Worm (Caenorhabditis elegans) whole organism, L4 larva: ENCODE measurements around the gene H04D03.7.
A peak's percentile ranks its signal among the peaks of the same experiment; 100 is the strongest.

Experiments used
- D1046.2 ChIP-seq: fragments of 200-800 bp; sonication (Bioruptor generic); IDR thresholded peaks from 2 replicates; pipeline ENCODE4 v1.3.6; 2022; ENCODE audit warnings: missing genetic modification characterization, missing compliant biosample characterization
- F37D6.2 ChIP-seq: sonication (generic microtip); optimal IDR thresholded peaks from 2 replicates; lab custom pipeline; 2016; ENCODE audit warnings: mild to moderate bottlenecking, missing genetic modification characterization, missing compliant biosample characterization
- R02D3.7 ChIP-seq: fragments of 150-350 bp; sonication (generic microtip); optimal IDR thresholded peaks from 3 replicates; lab custom pipeline; 2014; ENCODE audit warnings: missing biosample characterization, missing genetic modification characterization
- T26A8.4 ChIP-seq: fragments of 200-800 bp; sonication (Bioruptor generic); IDR thresholded peaks from 2 replicates; pipeline ENCODE4 v1.3.6; 2022; ENCODE audit warnings: missing genetic modification characterization, missing compliant biosample characterization
- Y105C5A.15 ChIP-seq: fragments of 200-800 bp; sonication (Bioruptor generic); IDR thresholded peaks from 2 replicates; pipeline ENCODE4 v1.3.6; 2022; ENCODE audit warnings: missing genetic modification characterization, missing compliant biosample characterization
- Y48G9A.11 ChIP-seq: fragments of 200-800 bp; sonication (Bioruptor generic); IDR thresholded peaks from 2 replicates; pipeline ENCODE4 v1.3.6; 2022; ENCODE audit warnings: missing genetic modification reagents, missing genetic modification characterization, missing compliant biosample characterization
- Y5F2A.4 ChIP-seq: fragments of 200-800 bp; sonication (Bioruptor generic); optimal IDR thresholded peaks from 2 replicates; lab custom pipeline; 2018; ENCODE audit warnings: mild to moderate bottlenecking, missing genetic modification characterization, missing compliant biosample characterization
- aha-1 ChIP-seq: fragments of 150-350 bp; peaks from one replicate; lab custom pipeline; 2014; ENCODE audit warnings: missing biosample characterization, missing genetic modification characterization
- aly-2 ChIP-seq: sonication (generic microtip); optimal IDR thresholded peaks from 2 replicates; lab custom pipeline; 2018; ENCODE audit warnings: missing biosample characterization, missing genetic modification characterization
- ama-1 ChIP-seq: fragments of 150-350 bp; optimal IDR thresholded peaks from 2 replicates; lab custom pipeline; 2014; ENCODE audit warnings: inconsistent platforms, mixed read lengths
- attf-4 ChIP-seq: sonication (generic microtip); optimal IDR thresholded peaks from 3 replicates; lab custom pipeline; 2017; ENCODE audit warnings: missing biosample characterization, missing genetic modification characterization
- ceh-82 ChIP-seq: sonication (generic microtip); optimal IDR thresholded peaks from 2 replicates; lab custom pipeline; 2017; ENCODE audit warnings: missing biosample characterization, missing genetic modification characterization
- cey-2 ChIP-seq: sonication (generic microtip); optimal IDR thresholded peaks from 3 replicates; lab custom pipeline; 2017; ENCODE audit warnings: missing genetic modification characterization, mild to moderate bottlenecking, missing compliant biosample characterization, antibody characterized with exemption, borderline replicate concordance; ENCODE audit not compliant: insufficient read depth
- ctbp-1 ChIP-seq: fragments of 200-800 bp; sonication (Bioruptor generic); IDR thresholded peaks from 2 replicates; pipeline ENCODE4 v1.3.6; 2022; ENCODE audit warnings: missing genetic modification reagents, missing genetic modification characterization, missing compliant biosample characterization
- daf-8 ChIP-seq: fragments of 200-800 bp; sonication (Bioruptor generic); IDR thresholded peaks from 2 replicates; pipeline ENCODE4 v1.3.6; 2022; ENCODE audit warnings: missing genetic modification characterization, missing compliant biosample characterization
- dmd-8 ChIP-seq: fragments of 200-800 bp; sonication (Bioruptor generic); IDR thresholded peaks from 2 replicates; pipeline ENCODE4 v1.3.6; 2022; ENCODE audit warnings: missing genetic modification characterization, missing compliant biosample characterization
- dmd-9 ChIP-seq: fragments of 200-800 bp; sonication (Bioruptor generic); IDR thresholded peaks from 2 replicates; pipeline ENCODE4 v1.3.6; 2022; ENCODE audit warnings: missing genetic modification reagents, missing genetic modification characterization, missing compliant biosample characterization
- duxl-1 ChIP-seq: sonication (generic microtip); optimal IDR thresholded peaks from 2 replicates; lab custom pipeline; 2016; ENCODE audit warnings: mild to moderate bottlenecking, missing genetic modification characterization, moderate library complexity, missing compliant biosample characterization; ENCODE audit not compliant: poor library complexity
- hlh-11 ChIP-seq: fragments of 200-800 bp; sonication (Bioruptor generic); optimal IDR thresholded peaks from 2 replicates; lab custom pipeline; 2018; ENCODE audit warnings: mild to moderate bottlenecking, missing genetic modification characterization, missing compliant biosample characterization
- hmg-1.1 ChIP-seq: fragments of 200-800 bp; sonication (Bioruptor generic); IDR thresholded peaks from 2 replicates; pipeline ENCODE4 v1.3.6; 2022; ENCODE audit warnings: missing genetic modification reagents, missing genetic modification characterization, missing compliant biosample characterization
- jun-1 ChIP-seq: fragments of 150-350 bp; optimal IDR thresholded peaks from 2 replicates; lab custom pipeline; 2014; ENCODE audit warnings: missing biosample characterization, missing genetic modification reagents, missing genetic modification characterization
- lir-3 ChIP-seq: sonication (generic microtip); optimal IDR thresholded peaks from 2 replicates; lab custom pipeline; 2016; ENCODE audit warnings: mild to moderate bottlenecking, missing genetic modification characterization, missing compliant biosample characterization
- madf-5 ChIP-seq, 2 experiments: fragments of 200-800 bp; sonication (Bioruptor generic); IDR thresholded peaks; 2 replicates each; pipeline ENCODE4 v1.3.6; 2022; ENCODE audit warnings: missing compliant biosample characterization in 2 of 2, missing genetic modification characterization in 2 of 2
- mes-2 ChIP-seq: sonication (generic microtip); optimal IDR thresholded peaks from 2 replicates; lab custom pipeline; 2016; ENCODE audit warnings: missing genotype, mild to moderate bottlenecking, missing genetic modification characterization, missing compliant biosample characterization; ENCODE audit not compliant: poor library complexity, severe bottlenecking
- mxl-2 ChIP-seq: fragments of 200-800 bp; sonication (Bioruptor generic); conservative IDR thresholded peaks from 2 replicates; pipeline ENCODE4 v1.3.6; 2022; ENCODE audit warnings: missing genetic modification reagents, missing genetic modification characterization, missing compliant biosample characterization
- mxl-3 ChIP-seq: fragments of 200-800 bp; sonication (Bioruptor generic); optimal IDR thresholded peaks from 2 replicates; lab custom pipeline; 2018; ENCODE audit warnings: mild to moderate bottlenecking, missing genetic modification characterization, missing compliant biosample characterization
- nhr-10 ChIP-seq: fragments of 150-350 bp; optimal IDR thresholded peaks from 2 replicates; lab custom pipeline; 2014; ENCODE audit warnings: missing biosample characterization, missing genetic modification characterization
- nhr-111 ChIP-seq: fragments of 200-800 bp; sonication (Bioruptor generic); optimal IDR thresholded peaks from 2 replicates; lab custom pipeline; 2018; ENCODE audit warnings: mild to moderate bottlenecking, missing genetic modification characterization, missing compliant biosample characterization
- nhr-237 ChIP-seq: sonication (generic microtip); optimal IDR thresholded peaks from 2 replicates; lab custom pipeline; 2017; ENCODE audit warnings: missing biosample characterization, missing genetic modification characterization
- nhr-41 ChIP-seq: fragments of 200-800 bp; sonication (Bioruptor generic); IDR thresholded peaks from 2 replicates; pipeline ENCODE4 v1.3.6; 2022; ENCODE audit warnings: missing genetic modification reagents, missing genetic modification characterization, missing compliant biosample characterization
- nhr-42 ChIP-seq: fragments of 200-800 bp; sonication (Bioruptor generic); IDR thresholded peaks from 2 replicates; pipeline ENCODE4 v1.3.6; 2022; ENCODE audit warnings: missing genetic modification characterization, missing compliant biosample characterization
- nhr-6 ChIP-seq: fragments of 150-350 bp; optimal IDR thresholded peaks from 2 replicates; lab custom pipeline; 2014; ENCODE audit warnings: missing biosample characterization, missing genetic modification characterization
- nhr-76 ChIP-seq: fragments of 150-350 bp; optimal IDR thresholded peaks from 2 replicates; lab custom pipeline; 2014; ENCODE audit warnings: missing biosample characterization, missing genetic modification characterization
- nhr-77 ChIP-seq: fragments of 150-350 bp; optimal IDR thresholded peaks from 2 replicates; lab custom pipeline; 2014; ENCODE audit warnings: missing biosample characterization, missing genetic modification characterization
- pha-4 ChIP-seq, 2 experiments: fragments of 150-350 bp in 1 of 2; fragments of 200-800 bp in 1 of 2; sonication (Bioruptor generic) in 1 of 2; IDR thresholded peaks in 1 of 2; optimal IDR thresholded peaks in 1 of 2; 2 replicates each; pipeline versions ENCODE4 v1.3.6 to Lab custom; 2014 to 2022; ENCODE audit warnings: missing genetic modification characterization in 2 of 2, missing genetic modification reagents in 2 of 2, missing biosample characterization in 1 of 2, missing compliant biosample characterization in 1 of 2
- php-3 ChIP-seq: fragments of 200-800 bp; sonication (Bioruptor generic); IDR thresholded peaks from 2 replicates; pipeline ENCODE4 v1.3.6; 2022; ENCODE audit warnings: missing genetic modification reagents, missing genetic modification characterization, missing compliant biosample characterization
- rbr-2 ChIP-seq: sonication (generic microtip); optimal IDR thresholded peaks from 2 replicates; lab custom pipeline; 2016; ENCODE audit warnings: missing genotype, missing genetic modification characterization, missing compliant biosample characterization
- sdz-12 ChIP-seq: fragments of 200-800 bp; sonication (Bioruptor generic); optimal IDR thresholded peaks from 2 replicates; lab custom pipeline; 2018; ENCODE audit warnings: mild to moderate bottlenecking, missing genetic modification characterization, missing compliant biosample characterization
- set-16 ChIP-seq: fragments of 200-800 bp; sonication (Bioruptor generic); IDR thresholded peaks from 2 replicates; pipeline ENCODE4 v1.3.6; 2022; ENCODE audit warnings: missing genetic modification reagents, missing genetic modification characterization, missing compliant biosample characterization
- skn-1 ChIP-seq: fragments of 150-350 bp; optimal IDR thresholded peaks from 2 replicates; lab custom pipeline; 2014; ENCODE audit warnings: missing biosample characterization, missing genetic modification characterization
- snpc-1.2 ChIP-seq: fragments of 200-800 bp; sonication (Bioruptor generic); IDR thresholded peaks from 2 replicates; pipeline ENCODE4 v1.3.6; 2022; ENCODE audit warnings: missing genetic modification reagents, missing genetic modification characterization, missing compliant biosample characterization
- spr-3 ChIP-seq: fragments of 200-800 bp; sonication (Bioruptor generic); optimal IDR thresholded peaks from 2 replicates; lab custom pipeline; 2018; ENCODE audit warnings: mild to moderate bottlenecking, missing genetic modification characterization, missing compliant biosample characterization
- unc-130 ChIP-seq: sonication (generic microtip); optimal IDR thresholded peaks from 2 replicates; lab custom pipeline; 2016; ENCODE audit warnings: missing genetic modification reagents, missing genetic modification characterization, missing compliant biosample characterization
- unc-39 ChIP-seq: sonication (generic microtip); optimal IDR thresholded peaks from 2 replicates; lab custom pipeline; 2017; ENCODE audit warnings: missing biosample characterization, missing genetic modification characterization
- unc-62 ChIP-seq, 3 experiments: fragments of 150-350 bp in 1 of 3; sonication (generic microtip); optimal IDR thresholded peaks in 2 of 3; peaks in 1 of 3; 1 replicate in 1 of 3; 2 replicates in 2 of 3; lab custom pipeline; 2014 to 2017; ENCODE audit warnings: missing biosample characterization in 3 of 3, missing genetic modification characterization in 3 of 3, missing genetic modification reagents in 3 of 3, missing genotype in 1 of 3
- vab-7 ChIP-seq: fragments of 200-800 bp; sonication (Bioruptor generic); IDR thresholded peaks from 2 replicates; pipeline ENCODE4 v1.3.6; 2022; ENCODE audit warnings: missing genetic modification reagents, missing genetic modification characterization, missing compliant biosample characterization
- zag-1 ChIP-seq: fragments of 150-350 bp; optimal IDR thresholded peaks from 2 replicates; lab custom pipeline; 2014; ENCODE audit warnings: missing biosample characterization, missing genetic modification characterization
- zfp-2 ChIP-seq: sonication (generic microtip); optimal IDR thresholded peaks from 2 replicates; lab custom pipeline; 2016; ENCODE audit warnings: mild to moderate bottlenecking, missing genetic modification characterization, missing compliant biosample characterization

Gene H04D03.7

ce11 chrIII:10461164-10461546 is 14.5 kb upstream of the H04D03.7 start, which contains the start of gene atx-2 (continued):
- no peak for TF ChIP-seq ceh-82 (tag; lab: Kevin White, UChicago)
- peak; percentile 91 for TF ChIP-seq php-3
- TF ChIP-seq mxl-3 (GFP tag; lab: Kevin White, UChicago): peak; percentile 97
- no peak for TF ChIP-seq unc-39
- TF ChIP-seq nhr-111 (GFP tag; lab: Kevin White, UChicago): peak; percentile 62
- TF ChIP-seq dmd-9 (GFP tag; lab: Robert Waterston, UW): peak; percentile 90
- no peak for TF ChIP-seq daf-8 (GFP tag; lab: Robert Waterston, UW)
- TF ChIP-seq ama-1: no peak
- TF ChIP-seq lir-3 (tag; lab: Kevin White, UChicago): peak; percentile 11
- peak; percentile 85; the same call in 1 of the 2 replicates for TF ChIP-seq Y48G9A.11 (GFP tag; lab: Robert Waterston, UW)
- TF ChIP-seq nhr-10: peak; percentile 26
- TF ChIP-seq jun-1 (tag; lab: Kevin White, UChicago): peak; percentile 9
- no peak for TF ChIP-seq zfp-2
- peak; percentile 75 for TF ChIP-seq Y5F2A.4 (GFP tag; lab: Kevin White, UChicago)
- peak; percentile 93 for TF ChIP-seq dmd-8 (GFP tag; lab: Robert Waterston, UW)
- peak; percentile 41; the same call in 1 of the 2 replicates for TF ChIP-seq mxl-2
- peak; percentile 91 for TF ChIP-seq pha-4 (GFP tag; IDR thresholded peaks at IDR 0.05; lab: Robert Waterston, UW)
- no peak for TF ChIP-seq pha-4 (tag; optimal IDR thresholded peaks at IDR 0.05; lab: Kevin White, UChicago)
- no peak for TF ChIP-seq nhr-76 (tag; lab: Kevin White, UChicago)
- peak; percentile 85 for TF ChIP-seq hlh-11 (tag; lab: Kevin White, UChicago)
- peak; percentile 67 for TF ChIP-seq sdz-12 (GFP tag; lab: Kevin White, UChicago)
- peak; percentile 86 for TF ChIP-seq rbr-2 (tag; lab: Kevin White, UChicago)
- TF ChIP-seq D1046.2: peak; percentile 94
- no peak for TF ChIP-seq nhr-6 (tag; lab: Kevin White, UChicago)

- TF ChIP-seq R02D3.7: no peak
- peak; percentile 82 for TF ChIP-seq vab-7 (GFP tag; lab: Robert Waterston, UW)
- TF ChIP-seq skn-1: no peak
- peak; percentile 75 for TF ChIP-seq hmg-1.1 (GFP tag; lab: Robert Waterston, UW)
- no peak for TF ChIP-seq cey-2 (tag; lab: Kevin White, UChicago)
- TF ChIP-seq zag-1 (tag; lab: Kevin White, UChicago): no peak
- no peak for TF ChIP-seq unc-62 (GFP tag; optimal IDR thresholded peaks at IDR 0.05 in 1 of 2; lab: Kevin White, UChicago)
- no peak for TF ChIP-seq unc-62 (tag; optimal IDR thresholded peaks at IDR 0.05; lab: Kevin White, UChicago)
- TF ChIP-seq nhr-42 (GFP tag; lab: Robert Waterston, UW): peak; percentile 78
- TF ChIP-seq nhr-77: peak; percentile 84
- TF ChIP-seq madf-5 (GFP tag; IDR thresholded peaks at IDR 0.05; lab: Robert Waterston, UW): no peak; a peak in 1 of 4 replicates
- no peak for TF ChIP-seq Y105C5A.15 (GFP tag; lab: Robert Waterston, UW)
- TF ChIP-seq Y48G9A.11 (GFP tag; lab: Robert Waterston, UW): peak; percentile 78
- TF ChIP-seq T26A8.4: peak; percentile 60
- peak; percentile 56 for TF ChIP-seq jun-1 (tag; lab: Kevin White, UChicago)
- peak; percentile 80 for TF ChIP-seq duxl-1 (tag; lab: Kevin White, UChicago)
- TF ChIP-seq snpc-1.2 (GFP tag; lab: Robert Waterston, UW): 0 out of 2 replicates have a peak, but pooled peaks have one; percentile 38
- TF ChIP-seq aly-2 (tag; lab: Kevin White, UChicago): no peak
- TF ChIP-seq unc-130: peak; percentile 94
- no peak for TF ChIP-seq nhr-41 (GFP tag; lab: Robert Waterston, UW)
- no peak for TF ChIP-seq ctbp-1
- TF ChIP-seq nhr-111 (GFP tag; lab: Kevin White, UChicago): no peak
- TF ChIP-seq mes-2 (tag; lab: Kevin White, UChicago): peak; percentile 98
- no peak for TF ChIP-seq spr-3 (GFP tag; lab: Kevin White, UChicago)
- no peak for TF ChIP-seq Y5F2A.4 (GFP tag; lab: Kevin White, UChicago)
- no peak for TF ChIP-seq nhr-237
- no peak for TF ChIP-seq ceh-82 (tag; lab: Kevin White, UChicago)
- TF ChIP-seq aha-1: peak; percentile 94
- peak; percentile 24 for TF ChIP-seq F37D6.2 (tag; lab: Kevin White, UChicago)
- no peak for TF ChIP-seq attf-4
- no peak for TF ChIP-seq set-16 (GFP tag; lab: Robert Waterston, UW)
- TF ChIP-seq pha-4 (GFP tag; IDR thresholded peaks at IDR 0.05; lab: Robert Waterston, UW): 0 out of 2 replicates have a peak, but pooled peaks have one; percentile 74
- peak; percentile 79 for TF ChIP-seq pha-4 (tag; optimal IDR thresholded peaks at IDR 0.05; lab: Kevin White, UChicago)
These were observed 14.0 kb upstream of the H04D03.7 start, which contains the start of gene ecps-1 for ce11 chrIII:10460427-10461163. TSS of gene ecps-1 (minus strand) at chrIII:10460551.
